Fruit fly (Drosophila melanogaster) whole organism, embryonic: ENCODE measurements around the gene Gale.

Source experiments
- Abd-B ChIP-seq: fragments of 200-800 bp; sonication (Bioruptor generic); optimal IDR thresholded peaks from 2 replicates; lab custom pipeline; 2018; ENCODE audit warnings: missing biosample characterization, mild to moderate bottlenecking, missing genetic modification characterization, moderate library complexity
- Asciz ChIP-seq: fragments of 200-800 bp; sonication (Bioruptor generic); optimal IDR thresholded peaks from 2 replicates; lab custom pipeline; 2017; ENCODE audit warnings: missing biosample characterization, mild to moderate bottlenecking, missing genetic modification characterization, missing genetic modification reagents
- Blimp-1 ChIP-seq: fragments of 200-800 bp; sonication (Bioruptor generic); optimal IDR thresholded peaks from 3 replicates; lab custom pipeline; 2018; ENCODE audit warnings: missing biosample characterization, missing genetic modification characterization, mild to moderate bottlenecking, moderate library complexity, missing genetic modification reagents
- CG12391 ChIP-seq: fragments of 200-800 bp; sonication (Bioruptor generic); optimal IDR thresholded peaks from 3 replicates; lab custom pipeline; 2018; ENCODE audit warnings: missing biosample characterization, mild to moderate bottlenecking, missing genetic modification characterization, moderate library complexity
- CG14667 ChIP-seq: fragments of 200-800 bp; sonication (Bioruptor generic); IDR thresholded peaks from 2 replicates; pipeline ENCODE4 v1.3.6; 2022; ENCODE audit warnings: missing biosample characterization, missing genetic modification characterization
- CG17361 ChIP-seq: fragments of 200-800 bp; sonication (Bioruptor generic); IDR thresholded peaks from 3 replicates; pipeline ENCODE4 v1.3.6; 2022; ENCODE audit warnings: missing biosample characterization, missing genetic modification characterization
- CG17829 ChIP-seq: fragments of 200-800 bp; optimal IDR thresholded peaks from 2 replicates; lab custom pipeline; 2019; ENCODE audit warnings: missing biosample characterization, mild to moderate bottlenecking, missing genetic modification characterization, moderate library complexity
- CG17912 ChIP-seq: fragments of 200-800 bp; sonication (Bioruptor generic); optimal IDR thresholded peaks from 2 replicates; lab custom pipeline; 2018; ENCODE audit warnings: missing biosample characterization, mild to moderate bottlenecking, missing genetic modification characterization
- CG2199 ChIP-seq: fragments of 200-800 bp; sonication (Bioruptor generic); IDR thresholded peaks from 3 replicates; pipeline ENCODE4 v1.3.6; 2022; ENCODE audit warnings: missing biosample characterization, missing genetic modification characterization
- CG31224 ChIP-seq: fragments of 200-800 bp; sonication (Bioruptor generic); IDR thresholded peaks from 2 replicates; pipeline ENCODE4 v1.3.6; 2022; ENCODE audit warnings: missing biosample characterization, missing genetic modification characterization
- CG31441 ChIP-seq: fragments of 200-800 bp; sonication (Bioruptor generic); IDR thresholded peaks from 2 replicates; pipeline ENCODE4 v1.3.6; 2022; ENCODE audit warnings: missing biosample characterization, missing genetic modification characterization
- CG3847 ChIP-seq: fragments of 200-800 bp; sonication (Bioruptor generic); IDR thresholded peaks from 2 replicates; pipeline ENCODE4 v1.3.6; 2022; ENCODE audit warnings: missing biosample characterization, missing genetic modification characterization
- CG4424 ChIP-seq: fragments of 200-800 bp; sonication (Bioruptor generic); optimal IDR thresholded peaks from 3 replicates; lab custom pipeline; 2016; ENCODE audit warnings: missing biosample characterization, missing genetic modification characterization
- CG6254 ChIP-seq: fragments of 200-800 bp; sonication (Bioruptor generic); optimal IDR thresholded peaks from 3 replicates; lab custom pipeline; 2017; ENCODE audit warnings: mild to moderate bottlenecking, missing biosample characterization, missing genetic modification reagents, missing genetic modification characterization
- CG6689 ChIP-seq: fragments of 200-800 bp; sonication (Bioruptor generic); IDR thresholded peaks from 2 replicates; pipeline ENCODE4 v1.3.6; 2022; ENCODE audit warnings: missing biosample characterization, missing genetic modification characterization
- CG6791 ChIP-seq: fragments of 200-800 bp; sonication (Bioruptor generic); IDR thresholded peaks from 3 replicates; pipeline ENCODE4 v1.3.6; 2022; ENCODE audit warnings: missing biosample characterization, missing genetic modification characterization; ENCODE audit not compliant: partially characterized antibody
- CG7839 ChIP-seq: fragments of 200-800 bp; sonication (Bioruptor generic); optimal IDR thresholded peaks from 3 replicates; lab custom pipeline; 2018; ENCODE audit warnings: missing biosample characterization, mild to moderate bottlenecking, missing genetic modification characterization, moderate library complexity
- CG8388 ChIP-seq: fragments of 200-800 bp; sonication (Bioruptor generic); optimal IDR thresholded peaks from 2 replicates; lab custom pipeline; 2019; ENCODE audit warnings: missing biosample characterization, mild to moderate bottlenecking, missing genetic modification characterization, moderate library complexity
- CG8924 ChIP-seq: fragments of 200-800 bp; optimal IDR thresholded peaks from 3 replicates; lab custom pipeline; 2019; ENCODE audit warnings: missing biosample characterization, mild to moderate bottlenecking, missing genetic modification characterization, moderate library complexity
- D19A ChIP-seq: fragments of 200-800 bp; optimal IDR thresholded peaks from 3 replicates; lab custom pipeline; 2019; ENCODE audit warnings: missing biosample characterization, mild to moderate bottlenecking, missing genetic modification characterization, moderate library complexity
- Doc3 ChIP-seq: fragments of 200-800 bp; sonication (Bioruptor generic); IDR thresholded peaks from 3 replicates; pipeline ENCODE4 v1.3.6; 2022; ENCODE audit warnings: missing biosample characterization, missing genetic modification characterization; ENCODE audit not compliant: partially characterized antibody
- Gug ChIP-seq: fragments of 200-800 bp; sonication (Bioruptor generic); IDR thresholded peaks from 4 replicates; pipeline ENCODE4 v1.3.6; 2022; ENCODE audit warnings: missing biosample characterization, missing genetic modification characterization
- Hand ChIP-seq: fragments of 200-800 bp; sonication (Bioruptor generic); optimal IDR thresholded peaks from 2 replicates; lab custom pipeline; 2017; ENCODE audit warnings: mild to moderate bottlenecking, missing biosample characterization, missing genetic modification reagents, missing genetic modification characterization
- HmgD ChIP-seq: fragments of 200-800 bp; sonication (Bioruptor generic); optimal IDR thresholded peaks from 3 replicates; lab custom pipeline; 2016; ENCODE audit warnings: missing biosample characterization, missing genetic modification characterization
- Med ChIP-seq: fragments of 200-800 bp; sonication (Bioruptor generic); peaks from one replicate; lab custom pipeline; 2016; ENCODE audit warnings: missing biosample characterization, missing genetic modification characterization, mild to moderate bottlenecking, inconsistent platforms, moderate library complexity
- NC2α ChIP-seq: fragments of 200-800 bp; sonication (Bioruptor generic); optimal IDR thresholded peaks from 2 replicates; lab custom pipeline; 2016; ENCODE audit warnings: missing biosample characterization, missing genetic modification characterization
- NFAT ChIP-seq: fragments of 200-800 bp; sonication (Bioruptor generic); IDR thresholded peaks from 2 replicates; pipeline ENCODE4 v1.3.6; 2022; ENCODE audit warnings: missing biosample characterization, missing genetic modification characterization
- Pdp1 ChIP-seq, 2 experiments: fragments of 200-800 bp; sonication (Bioruptor generic); optimal IDR thresholded peaks; 3 replicates each; lab custom pipeline; 2016; ENCODE audit warnings: missing biosample characterization in 2 of 2, missing genetic modification characterization in 2 of 2, mild to moderate bottlenecking in 1 of 2, moderate library complexity in 1 of 2
- Poxn ChIP-seq: fragments of 200-800 bp; sonication (Bioruptor generic); IDR thresholded peaks from 2 replicates; pipeline ENCODE4 v1.3.6; 2022; ENCODE audit warnings: missing biosample characterization, missing genetic modification characterization
- Rfx ChIP-seq: fragments of 200-800 bp; sonication (Bioruptor generic); IDR thresholded peaks from 2 replicates; pipeline ENCODE4 v1.3.6; 2022; ENCODE audit warnings: missing biosample characterization, missing genetic modification characterization
- Sox102F ChIP-seq: fragments of 200-800 bp; sonication (Bioruptor generic); optimal IDR thresholded peaks from 2 replicates; lab custom pipeline; 2018; ENCODE audit warnings: missing biosample characterization, mild to moderate bottlenecking, missing genetic modification characterization, moderate library complexity
- Ssrp ChIP-seq: fragments of 200-800 bp; sonication (Bioruptor generic); optimal IDR thresholded peaks from 2 replicates; lab custom pipeline; 2018; ENCODE audit warnings: missing biosample characterization, mild to moderate bottlenecking, missing genetic modification characterization, moderate library complexity
- Xrp1 ChIP-seq: fragments of 200-800 bp; sonication (Bioruptor generic); IDR thresholded peaks from 2 replicates; pipeline ENCODE4 v1.3.6; 2022; ENCODE audit warnings: missing biosample characterization, missing genetic modification characterization
- ara ChIP-seq: fragments of 200-800 bp; sonication (Bioruptor generic); IDR thresholded peaks from 2 replicates; pipeline ENCODE4 v1.3.6; 2022; ENCODE audit warnings: missing biosample characterization, missing genetic modification characterization
- bsh ChIP-seq, 2 experiments: fragments of 200-800 bp; sonication (Bioruptor generic); optimal IDR thresholded peaks; 2 replicates each; lab custom pipeline; 2017 to 2018; ENCODE audit warnings: mild to moderate bottlenecking in 2 of 2, missing biosample characterization in 2 of 2, missing genetic modification characterization in 2 of 2, moderate library complexity in 1 of 2
- chif ChIP-seq, 2 experiments: fragments of 200-800 bp; sonication (Bioruptor generic); optimal IDR thresholded peaks; 3 replicates each; lab custom pipeline; 2016; ENCODE audit warnings: missing biosample characterization in 2 of 2, missing genetic modification characterization in 2 of 2
- chinmo ChIP-seq: fragments of 200-800 bp; sonication (Bioruptor generic); IDR thresholded peaks from 4 replicates; pipeline ENCODE4 v1.3.6; 2022; ENCODE audit warnings: missing biosample characterization, missing genetic modification characterization; ENCODE audit not compliant: partially characterized antibody
- ci ChIP-seq: fragments of 200-800 bp; sonication (Bioruptor generic); IDR thresholded peaks from 3 replicates; pipeline ENCODE4 v1.3.6; 2022; ENCODE audit warnings: missing biosample characterization, missing genetic modification characterization
- crol ChIP-seq: fragments of 200-800 bp; sonication (Bioruptor generic); IDR thresholded peaks from 2 replicates; pipeline ENCODE4 v1.3.6; 2022; ENCODE audit warnings: missing biosample characterization, missing genetic modification characterization
- eve ChIP-seq, 2 experiments: fragments of >200 bp; optimal IDR thresholded peaks; 2 replicates each; lab custom pipeline; 2017; ENCODE audit warnings: missing biosample characterization in 2 of 2, missing genetic modification characterization in 2 of 2
- fd96Cb ChIP-seq: fragments of 200-800 bp; sonication (Bioruptor generic); optimal IDR thresholded peaks from 2 replicates; lab custom pipeline; 2018; ENCODE audit warnings: missing biosample characterization, mild to moderate bottlenecking, missing genetic modification characterization, moderate library complexity
- gcm ChIP-seq: fragments of 200-800 bp; sonication (Bioruptor generic); optimal IDR thresholded peaks from 2 replicates; lab custom pipeline; 2019; ENCODE audit warnings: missing biosample characterization, mild to moderate bottlenecking, missing genetic modification characterization, moderate library complexity
- gem ChIP-seq: fragments of 200-800 bp; sonication (Bioruptor generic); optimal IDR thresholded peaks from 2 replicates; lab custom pipeline; 2019; ENCODE audit warnings: missing biosample characterization, mild to moderate bottlenecking, missing genetic modification characterization, moderate library complexity
- nmo ChIP-seq: fragments of 200-800 bp; sonication (Bioruptor generic); optimal IDR thresholded peaks from 2 replicates; lab custom pipeline; 2018; ENCODE audit warnings: missing biosample characterization, mild to moderate bottlenecking, missing genetic modification characterization, moderate library complexity
- oc ChIP-seq: fragments of 200-800 bp; sonication (Bioruptor generic); optimal IDR thresholded peaks from 2 replicates; lab custom pipeline; 2018; ENCODE audit warnings: missing biosample characterization, mild to moderate bottlenecking, missing genetic modification characterization, moderate library complexity
- phol ChIP-seq: fragments of 200-800 bp; sonication (Bioruptor generic); optimal IDR thresholded peaks from 3 replicates; lab custom pipeline; 2018; ENCODE audit warnings: missing biosample characterization, mild to moderate bottlenecking, missing genetic modification characterization, moderate library complexity
- sens ChIP-seq: fragments of 200-800 bp; sonication (Bioruptor generic); peaks from one replicate; lab custom pipeline; 2016; ENCODE audit warnings: missing biosample characterization, missing genetic modification characterization
- stc ChIP-seq: fragments of 200-800 bp; sonication (Bioruptor generic); IDR thresholded peaks from 2 replicates; pipeline ENCODE4 v1.3.6; 2022; ENCODE audit warnings: missing biosample characterization, missing genetic modification characterization
- vvl ChIP-seq: fragments of 200-800 bp; sonication (Bioruptor generic); IDR thresholded peaks from 2 replicates; pipeline ENCODE4 v1.3.6; 2022; ENCODE audit warnings: missing biosample characterization, missing genetic modification characterization
- zfh1 ChIP-seq: fragments of 200-800 bp; sonication (Bioruptor generic); IDR thresholded peaks from 3 replicates; pipeline ENCODE4 v1.3.6; 2022; ENCODE audit warnings: missing biosample characterization, missing genetic modification characterization

Gene Gale

DNA sequence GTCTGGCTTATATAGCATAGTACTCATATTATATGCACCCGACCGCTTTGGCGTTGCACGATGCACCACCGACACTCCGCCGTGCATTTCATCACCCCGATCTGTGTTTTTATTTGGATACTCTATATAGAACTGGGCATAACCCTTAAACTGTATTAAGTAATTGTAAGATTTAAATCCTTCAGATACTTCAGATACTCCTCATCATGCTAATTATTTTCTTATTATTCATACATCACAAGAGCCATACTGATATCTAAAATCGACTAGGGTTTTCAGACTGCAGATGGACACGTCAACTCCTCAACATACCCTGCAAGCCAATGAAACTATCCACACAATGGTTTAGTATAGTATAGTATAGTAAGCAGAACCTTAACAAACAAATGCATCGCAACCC, 24.8 kb upstream of the Gale start (continued):
- TF ChIP-seq zfh1 (peak; percentile 77), gem (tag; lab: Kevin White, UChicago) (peak; percentile 47), crol (no peak), CG8924 (tag; lab: Kevin White, UChicago) (peak; percentile 30), CG17829 (tag; lab: Kevin White, UChicago) (peak; percentile 39), nmo (GFP tag; lab: Kevin White, UChicago) (peak; percentile 31), Poxn (no peak), CG31224 (GFP tag; lab: Robert Waterston, UW) (no peak), CG3847 (no peak), CG14667 (peak; percentile 41; the same call in 1 of the 2 replicates), CG2199 (peak; percentile 61; the same call in 1 of the 3 replicates), phol (tag; lab: Kevin White, UChicago) (peak; percentile 29), ara (GFP tag; lab: Robert Waterston, UW) (peak; percentile 70), Doc3 (GFP tag; lab: Robert Waterston, UW) (no peak), oc (tag; lab: Kevin White, UChicago) (peak; percentile 26), CG17912 (GFP tag; lab: Kevin White, UChicago) (no peak), chif (GFP tag; optimal IDR thresholded peaks at IDR 0.05; lab: Kevin White, UChicago) (peak in 1 of 2 experiments; percentile 28), Xrp1 (GFP tag; lab: Robert Waterston, UW) (peak; percentile 70), Hand (GFP tag; lab: Kevin White, UChicago) (no peak), vvl (GFP tag; lab: Robert Waterston, UW) (peak; percentile 67), Rfx (GFP tag; lab: Robert Waterston, UW) (no peak), CG17361 (GFP tag; lab: Robert Waterston, UW) (peak; percentile 63), Ssrp (tag; lab: Kevin White, UChicago) (peak; percentile 39), stc (GFP tag; lab: Robert Waterston, UW) (peak; percentile 31; the same call in 1 of the 2 replicates), fd96Cb (tag; lab: Kevin White, UChicago) (peak; percentile 6), CG7839 (tag; lab: Kevin White, UChicago) (peak; percentile 23), Abd-B (GFP tag; lab: Kevin White, UChicago) (no peak), gcm (GFP tag; lab: Kevin White, UChicago) (no peak), sens (peak; percentile 92), NFAT (no peak), HmgD (GFP tag; lab: Kevin White, UChicago) (no peak), Gug (GFP tag; lab: Robert Waterston, UW) (peak; percentile 23; the same call in 2 of the 4 replicates), ci (GFP tag; lab: Robert Waterston, UW) (peak; percentile 55; the same call in 1 of the 3 replicates), Blimp-1 (peak; percentile 46), CG12391 (tag; lab: Kevin White, UChicago) (peak; percentile 7), Asciz (GFP tag; lab: Kevin White, UChicago) (peak; percentile 12), CG8388 (peak; percentile 2), chinmo (GFP tag; lab: Robert Waterston, UW) (no peak), NC2α (GFP tag; lab: Kevin White, UChicago) (peak; percentile 3), eve (GFP tag; optimal IDR thresholded peaks at IDR 0.05; lab: Kevin White, UChicago) (peak in 1 of 2 experiments; percentile 60), CG6791 (GFP tag; lab: Robert Waterston, UW) (no peak), CG6254 (GFP tag; lab: Kevin White, UChicago) (no peak), CG4424 (GFP tag; lab: Kevin White, UChicago) (peak; percentile 1), Med (peak; percentile 63), Pdp1 (GFP tag; optimal IDR thresholded peaks at IDR 0.05; lab: Kevin White, UChicago) (peak; percentile 14 to 21), D19A (tag; lab: Kevin White, UChicago) (peak; percentile 92), bsh (GFP tag; optimal IDR thresholded peaks at IDR 0.05; lab: Kevin White, UChicago) (peak in 1 of 2 experiments; percentile 68), Sox102F (GFP tag; lab: Kevin White, UChicago) (peak; percentile 11), CG6689 (peak; percentile 66), CG31441 (peak; percentile 17; the same call in 1 of the 2 replicates)
